Fruit fly (Drosophila melanogaster): ENCODE results near the gene Ack.

The Ack gene

DNA sequence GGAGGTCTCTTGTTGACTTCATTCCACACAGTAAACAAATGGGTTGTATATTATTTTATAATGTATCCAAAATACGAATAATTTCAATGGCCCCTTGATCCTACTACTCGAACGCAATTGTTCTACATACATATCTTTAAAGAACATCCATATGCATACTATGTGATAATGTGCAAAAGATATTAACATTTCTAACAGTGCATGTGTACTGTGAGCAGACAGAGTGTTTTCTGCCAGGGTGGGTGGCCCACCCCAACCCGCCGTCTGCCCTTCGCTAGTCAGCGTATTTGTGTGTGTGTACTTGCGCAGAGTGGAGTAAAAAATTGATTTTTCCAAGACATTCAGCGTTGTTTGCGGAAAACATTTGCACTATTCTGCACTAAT lies 37.0 kb upstream of the Ack start (continued):
- TF ChIP-seq fu2 (GFP tag; optimal IDR thresholded peaks at IDR 0.05) (no peak), CG6654 (GFP tag; optimal IDR thresholded peaks at IDR 0.05) (peak; percentile 26), gro (GFP tag; optimal IDR thresholded peaks at IDR 0.05) (no peak), crp (GFP tag; optimal IDR thresholded peaks at IDR 0.05) (no peak), CG9817 (tag; optimal IDR thresholded peaks at IDR 0.05) (peak; percentile 56), CG9215 (GFP tag; IDR thresholded peaks at IDR 0.05) (peak; percentile 41; the same call in 1 of the 2 replicates), vfl (GFP tag; optimal IDR thresholded peaks at IDR 0.05) (peak; percentile 34), crol (GFP tag; IDR thresholded peaks at IDR 0.05) (peak; percentile 68), zen (tag; optimal IDR thresholded peaks at IDR 0.05) (no peak), CG14014 (GFP tag; IDR thresholded peaks at IDR 0.05) (peak; percentile 71), phol (tag; optimal IDR thresholded peaks at IDR 0.05) (peak; percentile 31), maf-S (GFP tag; optimal IDR thresholded peaks at IDR 0.05) (no peak), trem (tag; optimal IDR thresholded peaks at IDR 0.05) (peak; percentile 22), dmrt11E (tag; optimal IDR thresholded peaks at IDR 0.05) (no peak), Lpt (GFP tag; optimal IDR thresholded peaks at IDR 0.05) (no peak), CG7839 (tag; optimal IDR thresholded peaks at IDR 0.05) (no peak), pros (GFP tag; optimal IDR thresholded peaks at IDR 0.05) (no peak), nau (GFP tag; optimal IDR thresholded peaks at IDR 0.05) (no peak), CG30403 (GFP tag; optimal IDR thresholded peaks at IDR 0.05) (no peak), CG42726 (GFP tag; IDR thresholded peaks at IDR 0.05; ENCODE audit: partially characterized antibody) (no peak), grau (tag; optimal IDR thresholded peaks at IDR 0.05) (peak; percentile 42), jumu (GFP tag; optimal IDR thresholded peaks at IDR 0.05) (no peak), B-H2 (GFP tag; optimal IDR thresholded peaks at IDR 0.05) (no peak), fd96Cb (tag; optimal IDR thresholded peaks at IDR 0.05) (peak; percentile 60), BtbVII (GFP tag; optimal IDR thresholded peaks at IDR 0.05) (no peak), CG9797 (GFP tag; optimal IDR thresholded peaks at IDR 0.05) (no peak), en (GFP tag; optimal IDR thresholded peaks at IDR 0.05) (no peak), CG31388 (GFP tag; optimal IDR thresholded peaks at IDR 0.05) (no peak), Scr (GFP tag; IDR thresholded peaks at IDR 0.05; ENCODE audit: partially characterized antibody) (no peak), ab (GFP tag; optimal IDR thresholded peaks at IDR 0.05) (no peak), eve (GFP tag; optimal IDR thresholded peaks at IDR 0.05) (peak in 1 of 2 experiments; percentile 72), CG10267 (tag; optimal IDR thresholded peaks at IDR 0.05) (no peak), ems (GFP tag; optimal IDR thresholded peaks at IDR 0.05) (no peak), sens (GFP tag) (no peak), CG17612 (GFP tag; IDR thresholded peaks at IDR 0.05) (peak; percentile 52), CG4360 (GFP tag; IDR thresholded peaks at IDR 0.05) (no peak), CG11085 (GFP tag; IDR thresholded peaks at IDR 0.05) (no peak), luna (GFP tag; optimal IDR thresholded peaks at IDR 0.05) (no peak), CG15011 (GFP tag; optimal IDR thresholded peaks at IDR 0.05) (no peak), run (tag; optimal IDR thresholded peaks at IDR 0.05) (no peak), HLH4C (GFP tag; IDR thresholded peaks at IDR 0.05; ENCODE audit: partially characterized antibody) (no peak), CG14667 (GFP tag; IDR thresholded peaks at IDR 0.05) (peak; percentile 67), Vsx1 (GFP tag; optimal IDR thresholded peaks at IDR 0.05) (no peak), CG43689 (GFP tag; IDR thresholded peaks at IDR 0.05) (peak; percentile 55), CG10147 (GFP tag; optimal IDR thresholded peaks at IDR 0.05) (peak; percentile 29), CG3163 (GFP tag; optimal IDR thresholded peaks at IDR 0.05) (no peak), al (GFP tag; IDR thresholded peaks at IDR 0.05) (peak; percentile 46; the same call in 1 of the 2 replicates), CG13775 (GFP tag; optimal IDR thresholded peaks at IDR 0.05) (no peak), Atf3 (GFP tag; optimal IDR thresholded peaks at IDR 0.05) (no peak), Mrtf (GFP tag; IDR thresholded peaks at IDR 0.05) (peak; percentile 51; the same call in 1 of the 3 replicates), hbn (GFP tag; IDR thresholded peaks at IDR 0.05; ENCODE audit: partially characterized antibody) (no peak), CG13424 (tag; optimal IDR thresholded peaks at IDR 0.05) (peak; percentile 21)

Data from whole organism, embryonic.